Fruit fly (Drosophila melanogaster) whole organism, embryonic: ENCODE measurements around the gene CG7011.
A peak's percentile ranks its signal among the peaks of the same experiment; 100 is the strongest.

Experiments
- Atf6 ChIP-seq: fragments of 200-800 bp; sonication (Bioruptor generic); IDR thresholded peaks from 2 replicates; pipeline ENCODE4 v1.3.6; 2022; ENCODE audit warnings: missing biosample characterization, missing genetic modification characterization
- B-H1 ChIP-seq: fragments of 200-800 bp; sonication (Bioruptor generic); IDR thresholded peaks from 3 replicates; pipeline ENCODE4 v1.3.6; 2022; ENCODE audit warnings: missing biosample characterization, missing genetic modification characterization
- B-H2 ChIP-seq: fragments of 200-800 bp; sonication (Bioruptor generic); optimal IDR thresholded peaks from 2 replicates; lab custom pipeline; 2018; ENCODE audit warnings: missing biosample characterization, mild to moderate bottlenecking, missing genetic modification characterization
- Bgb ChIP-seq: fragments of 200-800 bp; sonication (Bioruptor generic); IDR thresholded peaks from 2 replicates; pipeline ENCODE4 v1.3.6; 2022; ENCODE audit warnings: missing biosample characterization, missing genetic modification characterization; ENCODE audit not compliant: partially characterized antibody
- Bteb2 ChIP-seq: fragments of 200-800 bp; sonication (Bioruptor generic); optimal IDR thresholded peaks from 2 replicates; lab custom pipeline; 2016; ENCODE audit warnings: missing biosample characterization, missing genetic modification characterization
- C15 ChIP-seq: fragments of 200-800 bp; sonication (Bioruptor generic); IDR thresholded peaks from 3 replicates; pipeline ENCODE4 v1.3.6; 2022; ENCODE audit warnings: missing biosample characterization, missing genetic modification characterization
- CG10209 ChIP-seq: fragments of 200-800 bp; sonication (Bioruptor generic); optimal IDR thresholded peaks from 3 replicates; lab custom pipeline; 2017; ENCODE audit warnings: missing biosample characterization, mild to moderate bottlenecking, missing genetic modification characterization, missing genetic modification reagents
- CG10431 ChIP-seq: fragments of 200-800 bp; sonication (Bioruptor generic); optimal IDR thresholded peaks from 3 replicates; lab custom pipeline; 2018; ENCODE audit warnings: missing biosample characterization, mild to moderate bottlenecking, missing genetic modification characterization
- CG12155 ChIP-seq: fragments of 200-800 bp; sonication (Bioruptor generic); optimal IDR thresholded peaks from 3 replicates; lab custom pipeline; 2016; ENCODE audit warnings: missing biosample characterization, missing genetic modification characterization
- CG13296 ChIP-seq: fragments of 200-800 bp; sonication (Bioruptor generic); optimal IDR thresholded peaks from 3 replicates; lab custom pipeline; 2018; ENCODE audit warnings: missing biosample characterization, mild to moderate bottlenecking, missing genetic modification characterization
- CG15073 ChIP-seq: fragments of 200-800 bp; sonication (Bioruptor generic); optimal IDR thresholded peaks from 2 replicates; lab custom pipeline; 2016; ENCODE audit warnings: missing biosample characterization, missing genetic modification characterization
- CG17912 ChIP-seq: fragments of 200-800 bp; sonication (Bioruptor generic); optimal IDR thresholded peaks from 2 replicates; lab custom pipeline; 2018; ENCODE audit warnings: missing biosample characterization, mild to moderate bottlenecking, missing genetic modification characterization
- CG18262 ChIP-seq: fragments of 200-800 bp; optimal IDR thresholded peaks from 3 replicates; lab custom pipeline; 2019; ENCODE audit warnings: missing biosample characterization, mild to moderate bottlenecking, missing genetic modification characterization, moderate library complexity
- CG18599 ChIP-seq: fragments of 200-800 bp; sonication (Bioruptor generic); optimal IDR thresholded peaks from 3 replicates; lab custom pipeline; 2017; ENCODE audit warnings: missing biosample characterization, missing genetic modification characterization, mild to moderate bottlenecking, moderate library complexity, missing genetic modification reagents
- CG18764 ChIP-seq: fragments of 200-800 bp; sonication (Bioruptor generic); optimal IDR thresholded peaks from 3 replicates; lab custom pipeline; 2016; ENCODE audit warnings: missing biosample characterization, missing genetic modification characterization
- CG2129 ChIP-seq: fragments of 200-800 bp; sonication (Bioruptor generic); IDR thresholded peaks from 2 replicates; pipeline ENCODE4 v1.3.6; 2022; ENCODE audit warnings: missing biosample characterization, missing genetic modification characterization; ENCODE audit not compliant: partially characterized antibody
- CG30403 ChIP-seq: fragments of 200-800 bp; sonication (Bioruptor generic); optimal IDR thresholded peaks from 3 replicates; lab custom pipeline; 2016; ENCODE audit warnings: missing biosample characterization, missing genetic modification characterization
- CG32767 ChIP-seq: fragments of 200-800 bp; sonication (Bioruptor generic); IDR thresholded peaks from 2 replicates; pipeline ENCODE4 v1.3.6; 2022; ENCODE audit warnings: missing biosample characterization, missing genetic modification characterization
- CG4282 ChIP-seq: fragments of 200-800 bp; sonication (Bioruptor generic); optimal IDR thresholded peaks from 2 replicates; lab custom pipeline; 2016; ENCODE audit warnings: missing biosample characterization, missing genetic modification characterization
- CG5245 ChIP-seq: fragments of 200-800 bp; sonication (Bioruptor generic); optimal IDR thresholded peaks from 3 replicates; lab custom pipeline; 2016; ENCODE audit warnings: missing biosample characterization, missing genetic modification characterization
- CG6791 ChIP-seq: fragments of 200-800 bp; sonication (Bioruptor generic); IDR thresholded peaks from 3 replicates; pipeline ENCODE4 v1.3.6; 2022; ENCODE audit warnings: missing biosample characterization, missing genetic modification characterization; ENCODE audit not compliant: partially characterized antibody
- CG7357 ChIP-seq: fragments of 200-800 bp; sonication (Bioruptor generic); IDR thresholded peaks from 3 replicates; pipeline ENCODE4 v1.3.6; 2022; ENCODE audit warnings: missing biosample characterization, missing genetic modification characterization
- CG7372 ChIP-seq: fragments of 200-800 bp; sonication (Bioruptor generic); IDR thresholded peaks from 2 replicates; pipeline ENCODE4 v1.3.6; 2022; ENCODE audit warnings: missing biosample characterization, missing genetic modification characterization
- Chrac-16 ChIP-seq: fragments of 200-800 bp; sonication (Bioruptor generic); optimal IDR thresholded peaks from 3 replicates; lab custom pipeline; 2016; ENCODE audit warnings: missing biosample characterization, missing genetic modification characterization
- CrebB ChIP-seq: fragments of 200-800 bp; sonication (Bioruptor generic); optimal IDR thresholded peaks from 3 replicates; lab custom pipeline; 2018; ENCODE audit warnings: missing biosample characterization, mild to moderate bottlenecking, missing genetic modification characterization
- Dfd ChIP-seq, 2 experiments: fragments of >200 bp; optimal IDR thresholded peaks; 2 replicates each; lab custom pipeline; 2017; ENCODE audit warnings: missing biosample characterization in 2 of 2, missing genetic modification characterization in 2 of 2
- Drgx ChIP-seq: fragments of 200-800 bp; sonication (Bioruptor generic); IDR thresholded peaks from 2 replicates; pipeline ENCODE4 v1.3.6; 2022; ENCODE audit warnings: missing biosample characterization, missing genetic modification characterization
- E2f1 ChIP-seq: fragments of 200-800 bp; sonication (Bioruptor generic); IDR thresholded peaks from 2 replicates; pipeline ENCODE4 v1.3.6; 2022; ENCODE audit warnings: missing biosample characterization, missing genetic modification characterization
- Fer1 ChIP-seq: fragments of 200-800 bp; sonication (Bioruptor generic); optimal IDR thresholded peaks from 2 replicates; lab custom pipeline; 2017; ENCODE audit warnings: missing biosample characterization, mild to moderate bottlenecking, missing genetic modification characterization
- HLH3B ChIP-seq: fragments of 200-800 bp; sonication (Bioruptor generic); IDR thresholded peaks from 2 replicates; pipeline ENCODE4 v1.3.6; 2022; ENCODE audit warnings: missing biosample characterization, missing genetic modification characterization
- Med ChIP-seq: fragments of 200-800 bp; sonication (Bioruptor generic); peaks from one replicate; lab custom pipeline; 2016; ENCODE audit warnings: missing biosample characterization, missing genetic modification characterization, mild to moderate bottlenecking, inconsistent platforms, moderate library complexity
- NC2β ChIP-seq: fragments of 200-800 bp; sonication (Bioruptor generic); optimal IDR thresholded peaks from 2 replicates; lab custom pipeline; 2016; ENCODE audit warnings: missing biosample characterization, missing genetic modification characterization
- Rfx ChIP-seq: fragments of 200-800 bp; sonication (Bioruptor generic); IDR thresholded peaks from 2 replicates; pipeline ENCODE4 v1.3.6; 2022; ENCODE audit warnings: missing biosample characterization, missing genetic modification characterization
- Side ChIP-seq: fragments of 200-800 bp; sonication (Bioruptor generic); optimal IDR thresholded peaks from 2 replicates; lab custom pipeline; 2016; ENCODE audit warnings: missing biosample characterization, missing genetic modification characterization
- Sin3A ChIP-seq: fragments of >200 bp; optimal IDR thresholded peaks from 2 replicates; lab custom pipeline; 2018
- Sox100B ChIP-seq: fragments of 200-800 bp; sonication (Bioruptor generic); optimal IDR thresholded peaks from 3 replicates; lab custom pipeline; 2018; ENCODE audit warnings: missing biosample characterization, mild to moderate bottlenecking, missing genetic modification characterization
- Sox102F ChIP-seq: fragments of 200-800 bp; sonication (Bioruptor generic); optimal IDR thresholded peaks from 2 replicates; lab custom pipeline; 2018; ENCODE audit warnings: missing biosample characterization, mild to moderate bottlenecking, missing genetic modification characterization, moderate library complexity
- Xbp1 ChIP-seq: fragments of 200-800 bp; sonication (Bioruptor generic); optimal IDR thresholded peaks from 3 replicates; lab custom pipeline; 2016; ENCODE audit warnings: missing biosample characterization, mild to moderate bottlenecking, missing genetic modification characterization
- YL-1 ChIP-seq: fragments of 200-800 bp; sonication (Bioruptor generic); optimal IDR thresholded peaks from 3 replicates; lab custom pipeline; 2017; ENCODE audit warnings: missing biosample characterization, mild to moderate bottlenecking, missing genetic modification characterization
- ab ChIP-seq: fragments of 200-800 bp; sonication (Bioruptor generic); optimal IDR thresholded peaks from 2 replicates; lab custom pipeline; 2016; ENCODE audit warnings: missing biosample characterization, missing genetic modification characterization
- bsh ChIP-seq, 2 experiments: fragments of 200-800 bp; sonication (Bioruptor generic); optimal IDR thresholded peaks; 2 replicates each; lab custom pipeline; 2017 to 2018; ENCODE audit warnings: mild to moderate bottlenecking in 2 of 2, missing biosample characterization in 2 of 2, missing genetic modification characterization in 2 of 2, moderate library complexity in 1 of 2
- crol ChIP-seq: fragments of 200-800 bp; sonication (Bioruptor generic); IDR thresholded peaks from 2 replicates; pipeline ENCODE4 v1.3.6; 2022; ENCODE audit warnings: missing biosample characterization, missing genetic modification characterization
- dan ChIP-seq: fragments of 200-800 bp; sonication (Bioruptor generic); IDR thresholded peaks from 2 replicates; pipeline ENCODE4 v1.3.6; 2022; ENCODE audit warnings: missing biosample characterization, missing genetic modification characterization
- lab ChIP-seq: fragments of 200-800 bp; sonication (Bioruptor generic); optimal IDR thresholded peaks from 3 replicates; lab custom pipeline; 2017; ENCODE audit warnings: missing biosample characterization, missing genetic modification characterization, mild to moderate bottlenecking, moderate library complexity, missing genetic modification reagents
- lola ChIP-seq, 3 experiments: fragments of >200 bp in 2 of 3; fragments of 200-800 bp in 1 of 3; sonication (Bioruptor generic) in 1 of 3; optimal IDR thresholded peaks; 2 replicates each; lab custom pipeline; 2017 to 2019; ENCODE audit warnings: missing biosample characterization in 3 of 3, missing genetic modification characterization in 3 of 3, mild to moderate bottlenecking in 1 of 3, moderate library complexity in 1 of 3
- pnt ChIP-seq: fragments of 200-800 bp; sonication (Bioruptor generic); optimal IDR thresholded peaks from 3 replicates; lab custom pipeline; 2016; ENCODE audit warnings: missing biosample characterization, missing genetic modification characterization
- ro ChIP-seq: fragments of 200-800 bp; sonication (Bioruptor generic); IDR thresholded peaks from 2 replicates; pipeline ENCODE4 v1.3.6; 2022; ENCODE audit warnings: missing biosample characterization, missing genetic modification characterization
- sima ChIP-seq: fragments of 200-800 bp; sonication (Bioruptor generic); optimal IDR thresholded peaks from 2 replicates; lab custom pipeline; 2016; ENCODE audit warnings: missing biosample characterization, missing genetic modification characterization
- sna ChIP-seq: fragments of 200-800 bp; sonication (Bioruptor generic); IDR thresholded peaks from 2 replicates; pipeline ENCODE4 v1.3.6; 2022; ENCODE audit warnings: missing biosample characterization, missing genetic modification characterization; ENCODE audit not compliant: partially characterized antibody
- sug ChIP-seq: fragments of 200-800 bp; optimal IDR thresholded peaks from 2 replicates; lab custom pipeline; 2019; ENCODE audit warnings: missing biosample characterization, mild to moderate bottlenecking, missing genetic modification characterization, moderate library complexity
- tx ChIP-seq: fragments of 200-800 bp; sonication (Bioruptor generic); optimal IDR thresholded peaks from 2 replicates; lab custom pipeline; 2016; ENCODE audit warnings: missing biosample characterization, missing genetic modification characterization

CG7011 gene

dm6 chr3L:15171769-15172403, 8.5 kb upstream of the CG7011 start (continued):
- TF ChIP-seq Sox102F (GFP tag; lab: Kevin White, UChicago): peak; percentile 8
- no peak for TF ChIP-seq Side
- no peak for TF ChIP-seq CG15073 (GFP tag; lab: Kevin White, UChicago)
- peak; percentile 40; the same call in 1 of the 2 replicates for TF ChIP-seq Drgx (GFP tag; lab: Robert Waterston, UW)
- TF ChIP-seq ab (GFP tag; lab: Kevin White, UChicago): no peak
- no peak for TF ChIP-seq B-H1 (GFP tag; lab: Robert Waterston, UW)
- no peak for TF ChIP-seq Bteb2
- TF ChIP-seq lab: peak; percentile 33
- TF ChIP-seq Dfd (GFP tag; optimal IDR thresholded peaks at IDR 0.05; lab: Kevin White, UChicago): no peak
- TF ChIP-seq CrebB (tag; lab: Kevin White, UChicago): no peak
- no peak for TF ChIP-seq CG13296 (GFP tag; lab: Kevin White, UChicago)
- no peak for TF ChIP-seq sima
- no peak for TF ChIP-seq Rfx (GFP tag; lab: Robert Waterston, UW)
- TF ChIP-seq NC2β (GFP tag; lab: Kevin White, UChicago): no peak
- peak; percentile 6 for TF ChIP-seq Sox100B (GFP tag; lab: Kevin White, UChicago)
- no peak for TF ChIP-seq dan (GFP tag; lab: Robert Waterston, UW)
- peak; percentile 9 for TF ChIP-seq CG18262
- TF ChIP-seq sug (tag; lab: Kevin White, UChicago): peak; percentile 15
- no peak for TF ChIP-seq pnt (GFP tag; lab: Kevin White, UChicago)
- peak in 1 of 2 experiments; percentile 27 for TF ChIP-seq bsh (GFP tag; optimal IDR thresholded peaks at IDR 0.05; lab: Kevin White, UChicago)
- peak; percentile 4 for TF ChIP-seq CG30403 (GFP tag; lab: Kevin White, UChicago)
- no peak for TF ChIP-seq B-H2 (GFP tag; lab: Kevin White, UChicago)
- TF ChIP-seq Med (GFP tag; lab: Kevin White, UChicago): peak; percentile 44
- TF ChIP-seq Chrac-16 (GFP tag; lab: Kevin White, UChicago): no peak
- TF ChIP-seq CG2129 (GFP tag; lab: Robert Waterston, UW): no peak
- TF ChIP-seq CG18764 (GFP tag; lab: Kevin White, UChicago): peak; percentile 17
- TF ChIP-seq crol (GFP tag; lab: Robert Waterston, UW): peak; percentile 66; the same call in 1 of the 2 replicates
- TF ChIP-seq CG7357 (GFP tag; lab: Robert Waterston, UW): no peak
- no peak for TF ChIP-seq ro (GFP tag; lab: Robert Waterston, UW)
- TF ChIP-seq E2f1 (GFP tag; lab: Robert Waterston, UW): no peak
- no peak for TF ChIP-seq CG17912 (GFP tag; lab: Kevin White, UChicago)
- peak; percentile 29 for TF ChIP-seq Fer1 (GFP tag; lab: Kevin White, UChicago)
- TF ChIP-seq sna (GFP tag; lab: Robert Waterston, UW): no peak
- no peak for TF ChIP-seq C15 (GFP tag; lab: Robert Waterston, UW)
- no peak for TF ChIP-seq CG32767 (GFP tag; lab: Robert Waterston, UW)
- TF ChIP-seq CG4282 (GFP tag; lab: Kevin White, UChicago): no peak
- TF ChIP-seq CG7372: no peak
- TF ChIP-seq Sin3A (lab: Kevin White, UChicago): no peak
- peak; percentile 38 for TF ChIP-seq CG18599 (GFP tag; lab: Kevin White, UChicago)
- TF ChIP-seq CG10209 (GFP tag; lab: Kevin White, UChicago): peak; percentile 14
- no peak for TF ChIP-seq CG5245 (GFP tag; lab: Kevin White, UChicago)
- no peak for TF ChIP-seq CG10431 (GFP tag; lab: Kevin White, UChicago)
- no peak for TF ChIP-seq HLH3B
- no peak for TF ChIP-seq tx (GFP tag; lab: Kevin White, UChicago)
- TF ChIP-seq Atf6 (GFP tag; lab: Robert Waterston, UW): no peak
- TF ChIP-seq YL-1: no peak
- no peak for TF ChIP-seq lola (GFP tag; optimal IDR thresholded peaks at IDR 0.05; lab: Kevin White, UChicago)
- TF ChIP-seq CG12155: no peak
- TF ChIP-seq Bgb (GFP tag; lab: Robert Waterston, UW): 0 out of 2 replicates have a peak, but pooled peaks have one; percentile 10
- no peak for TF ChIP-seq CG6791
- TF ChIP-seq Xbp1 (GFP tag; lab: Kevin White, UChicago): no peak
